Worm (Caenorhabditis elegans): ENCODE measurements around the gene srd-5.

DNA sequence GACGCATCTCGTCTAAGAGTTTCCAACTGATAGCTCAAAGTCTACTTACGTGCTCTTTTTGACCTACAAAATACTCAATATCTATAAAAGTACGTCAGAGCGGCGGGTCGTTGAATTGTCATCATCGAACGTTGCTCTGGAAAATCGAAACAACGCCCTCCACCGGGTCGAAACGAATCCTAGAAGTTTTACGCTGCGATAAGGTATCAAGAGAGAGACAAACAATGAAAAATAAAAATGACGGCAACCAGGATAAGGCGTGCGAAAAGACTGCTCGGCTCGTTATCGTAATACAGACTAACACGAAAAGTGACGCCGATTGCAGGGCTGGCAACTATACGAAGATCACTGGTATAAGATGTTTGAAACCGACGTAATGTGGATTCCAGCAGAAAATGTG is 20.1 kb downstream of the srd-5 start:
- TF ChIP-seq klf-2 (GFP tag; conservative IDR thresholded peaks at IDR 0.05) (no peak), ref-1 (GFP tag; conservative IDR thresholded peaks at IDR 0.05) (no peak), tab-1 (GFP tag; IDR thresholded peaks at IDR 0.05) (no peak)

Data from whole organism, midembryonic.